Worm (Caenorhabditis elegans) whole organism, young adult: ENCODE results near the gene cyp-37A1.

Experiments used
- B0035.1 ChIP-seq: sonication (generic microtip); optimal IDR thresholded peaks from 2 replicates; lab custom pipeline; 2016; ENCODE audit warnings: missing genetic modification characterization, mild to moderate bottlenecking, missing compliant biosample characterization, missing genotype, missing genetic modification reagents
- D2030.7 ChIP-seq: fragments of 200-800 bp; sonication (Bioruptor generic); IDR thresholded peaks from 2 replicates; pipeline ENCODE4 v1.3.6; 2022; ENCODE audit warnings: missing genetic modification reagents, missing genetic modification characterization, missing compliant biosample characterization
- F22D6.2 ChIP-seq: sonication (generic microtip); optimal IDR thresholded peaks from 2 replicates; lab custom pipeline; 2016; ENCODE audit warnings: mild to moderate bottlenecking, missing genetic modification characterization, missing compliant biosample characterization
- F23B12.7 ChIP-seq: sonication (generic microtip); optimal IDR thresholded peaks from 2 replicates; lab custom pipeline; 2017; ENCODE audit warnings: missing genetic modification characterization, mild to moderate bottlenecking, missing compliant biosample characterization, antibody characterized with exemption, moderate library complexity; ENCODE audit not compliant: insufficient read depth
- F52B5.7 ChIP-seq: sonication (generic microtip); optimal IDR thresholded peaks from 2 replicates; lab custom pipeline; 2016; ENCODE audit warnings: mild to moderate bottlenecking, missing genetic modification characterization, missing compliant biosample characterization
- F55B11.4 ChIP-seq: sonication (generic microtip); optimal IDR thresholded peaks from 2 replicates; lab custom pipeline; 2016; ENCODE audit warnings: missing compliant biosample characterization, missing genetic modification characterization, borderline replicate concordance; ENCODE audit not compliant: insufficient read depth
- F57C9.4 ChIP-seq: sonication (generic microtip); optimal IDR thresholded peaks from 2 replicates; lab custom pipeline; 2017; ENCODE audit warnings: mild to moderate bottlenecking, missing genetic modification characterization, missing compliant biosample characterization
- T07F8.4 ChIP-seq: sonication (generic microtip); optimal IDR thresholded peaks from 2 replicates; lab custom pipeline; 2016; ENCODE audit warnings: mild to moderate bottlenecking, missing genetic modification characterization, moderate library complexity, missing compliant biosample characterization
- T26A5.8 ChIP-seq: sonication (generic microtip); optimal IDR thresholded peaks from 2 replicates; lab custom pipeline; 2016; ENCODE audit warnings: missing genetic modification characterization, missing compliant biosample characterization
- Y53G8AR.9 ChIP-seq: fragments of 200-800 bp; sonication (Bioruptor generic); conservative IDR thresholded peaks from 2 replicates; pipeline ENCODE4 v1.3.6; 2022; ENCODE audit warnings: missing genetic modification reagents, missing genetic modification characterization, missing compliant biosample characterization
- Y95B8A.8 ChIP-seq: fragments of 200-800 bp; sonication (Bioruptor generic); IDR thresholded peaks from 2 replicates; pipeline ENCODE4 v1.3.6; 2022; ENCODE audit warnings: missing genetic modification reagents, missing genetic modification characterization, missing compliant biosample characterization
- ZK185.1 ChIP-seq: sonication (generic microtip); optimal IDR thresholded peaks from 2 replicates; lab custom pipeline; 2016; ENCODE audit warnings: mild to moderate bottlenecking, missing genetic modification characterization, missing compliant biosample characterization; ENCODE audit not compliant: poor library complexity, severe bottlenecking
- akir-1 ChIP-seq: fragments of 200-800 bp; sonication (Bioruptor generic); optimal IDR thresholded peaks from 2 replicates; lab custom pipeline; 2018; ENCODE audit warnings: mild to moderate bottlenecking, missing genetic modification characterization, moderate library complexity, missing compliant biosample characterization
- aptf-3 ChIP-seq: fragments of 200-800 bp; sonication (Bioruptor generic); IDR thresholded peaks from 2 replicates; pipeline ENCODE4 v1.3.6; 2022; ENCODE audit warnings: missing genetic modification characterization, missing compliant biosample characterization
- bed-2 ChIP-seq: fragments of 200-800 bp; sonication (Bioruptor generic); IDR thresholded peaks from 2 replicates; pipeline ENCODE4 v1.3.6; 2022; ENCODE audit warnings: missing genetic modification reagents, missing genetic modification characterization, missing compliant biosample characterization
- ccch-3 ChIP-seq: fragments of 200-800 bp; sonication (Bioruptor generic); optimal IDR thresholded peaks from 2 replicates; lab custom pipeline; 2018; ENCODE audit warnings: mild to moderate bottlenecking, missing genetic modification characterization, missing compliant biosample characterization
- cebp-1 ChIP-seq, 2 experiments: fragments of 200-800 bp in 1 of 2; sonication (Bioruptor generic) in 1 of 2; sonication (generic microtip) in 1 of 2; IDR thresholded peaks in 1 of 2; optimal IDR thresholded peaks in 1 of 2; 2 replicates each; pipeline versions ENCODE4 v1.3.6 to Lab custom; 2017 to 2022; ENCODE audit warnings: missing compliant biosample characterization in 2 of 2, missing genetic modification characterization in 2 of 2, mild to moderate bottlenecking in 1 of 2, missing genetic modification reagents in 1 of 2, moderate library complexity in 1 of 2
- cebp-2 ChIP-seq: fragments of 200-800 bp; sonication (Bioruptor generic); IDR thresholded peaks from 2 replicates; pipeline ENCODE4 v1.3.6; 2022; ENCODE audit warnings: missing genetic modification characterization, missing compliant biosample characterization
- ceh-100 ChIP-seq: fragments of 200-800 bp; sonication (Bioruptor generic); IDR thresholded peaks from 2 replicates; pipeline ENCODE4 v1.3.6; 2022; ENCODE audit warnings: missing genetic modification reagents, missing genetic modification characterization, missing compliant biosample characterization
- ceh-40 ChIP-seq: fragments of 200-800 bp; sonication (Bioruptor generic); IDR thresholded peaks from 2 replicates; pipeline ENCODE4 v1.3.6; 2022; ENCODE audit warnings: missing genetic modification characterization, missing compliant biosample characterization
- ceh-58 ChIP-seq: fragments of 200-800 bp; sonication (Bioruptor generic); IDR thresholded peaks from 2 replicates; pipeline ENCODE4 v1.3.6; 2022; ENCODE audit warnings: missing genetic modification characterization, missing compliant biosample characterization
- ceh-91 ChIP-seq: fragments of 200-800 bp; sonication (Bioruptor generic); IDR thresholded peaks from 2 replicates; pipeline ENCODE4 v1.3.6; 2022; ENCODE audit warnings: missing genetic modification reagents, missing genetic modification characterization, missing compliant biosample characterization
- dox-1 ChIP-seq: fragments of 200-800 bp; sonication (Bioruptor generic); IDR thresholded peaks from 2 replicates; pipeline ENCODE4 v1.3.6; 2022; ENCODE audit warnings: missing genetic modification reagents, missing genetic modification characterization, missing compliant biosample characterization
- dpl-1 ChIP-seq: fragments of 150-350 bp; optimal IDR thresholded peaks from 2 replicates; lab custom pipeline; 2014; ENCODE audit warnings: missing biosample characterization, missing genetic modification reagents, missing genetic modification characterization
- efl-1 ChIP-seq: fragments of 150-350 bp; optimal IDR thresholded peaks from 2 replicates; lab custom pipeline; 2014; ENCODE audit warnings: missing biosample characterization, missing genetic modification reagents, missing genetic modification characterization
- egl-18 ChIP-seq: fragments of 200-800 bp; sonication (Bioruptor generic); IDR thresholded peaks from 2 replicates; pipeline ENCODE4 v1.3.6; 2022; ENCODE audit warnings: missing genetic modification reagents, missing genetic modification characterization, missing compliant biosample characterization
- ekl-4 ChIP-seq: fragments of 200-800 bp; sonication (Bioruptor generic); IDR thresholded peaks from 2 replicates; pipeline ENCODE4 v1.3.6; 2022; ENCODE audit warnings: missing genetic modification reagents, missing genetic modification characterization, missing compliant biosample characterization
- gei-17 ChIP-seq: fragments of 200-800 bp; sonication (Bioruptor generic); optimal IDR thresholded peaks from 2 replicates; lab custom pipeline; 2018; ENCODE audit warnings: mild to moderate bottlenecking, missing genetic modification characterization, missing compliant biosample characterization
- lag-1 ChIP-seq: fragments of 200-800 bp; sonication (Bioruptor generic); IDR thresholded peaks from 2 replicates; pipeline ENCODE4 v1.3.6; 2022; ENCODE audit warnings: missing genetic modification reagents, missing genetic modification characterization, missing compliant biosample characterization
- lir-1 ChIP-seq: fragments of 200-800 bp; sonication (Bioruptor generic); conservative IDR thresholded peaks from 2 replicates; pipeline ENCODE4 v1.3.6; 2022; ENCODE audit warnings: missing genetic modification reagents, missing genetic modification characterization, missing compliant biosample characterization
- mel-28 ChIP-seq: sonication (generic microtip); optimal IDR thresholded peaks from 2 replicates; lab custom pipeline; 2016; ENCODE audit warnings: borderline replicate concordance, mild to moderate bottlenecking, missing genetic modification characterization, missing compliant biosample characterization
- mxl-1 ChIP-seq: sonication (generic microtip); optimal IDR thresholded peaks from 2 replicates; lab custom pipeline; 2016; ENCODE audit warnings: missing genetic modification characterization, missing compliant biosample characterization
- nfya-1 ChIP-seq: sonication (generic microtip); optimal IDR thresholded peaks from 2 replicates; lab custom pipeline; 2017; ENCODE audit warnings: antibody characterized with exemption, missing compliant biosample characterization, missing genetic modification characterization, borderline replicate concordance; ENCODE audit not compliant: insufficient read depth
- nfya-2 ChIP-seq: fragments of 200-800 bp; sonication (Bioruptor generic); IDR thresholded peaks from 2 replicates; pipeline ENCODE4 v1.3.6; 2022; ENCODE audit warnings: missing genetic modification reagents, missing genetic modification characterization, missing compliant biosample characterization
- nhr-179 ChIP-seq: sonication (generic microtip); optimal IDR thresholded peaks from 2 replicates; lab custom pipeline; 2016; ENCODE audit warnings: mild to moderate bottlenecking, missing genetic modification characterization, missing compliant biosample characterization
- nhr-80 ChIP-seq: sonication (generic microtip); optimal IDR thresholded peaks from 2 replicates; lab custom pipeline; 2016; ENCODE audit warnings: missing genetic modification characterization, missing compliant biosample characterization
- nhr-90 ChIP-seq: sonication (generic microtip); optimal IDR thresholded peaks from 2 replicates; lab custom pipeline; 2016; ENCODE audit warnings: missing genotype, mild to moderate bottlenecking, missing genetic modification characterization, missing compliant biosample characterization
- pha-4 ChIP-seq: fragments of 150-350 bp; sonication (generic microtip); optimal IDR thresholded peaks from 2 replicates; lab custom pipeline; 2014; ENCODE audit warnings: missing biosample characterization, missing genetic modification reagents, missing genetic modification characterization
- rpc-1 ChIP-seq, 2 experiments: fragments of 150-350 bp in 1 of 2; sonication (generic microtip) in 1 of 2; optimal IDR thresholded peaks; 2 replicates each; lab custom pipeline; 2014 to 2018; ENCODE audit warnings: missing biosample characterization in 1 of 2, missing genetic modification characterization in 1 of 2, missing genetic modification reagents in 1 of 2, missing genotype in 1 of 2
- sdz-38 ChIP-seq: sonication (generic microtip); optimal IDR thresholded peaks from 2 replicates; lab custom pipeline; 2016; ENCODE audit warnings: missing genotype, missing genetic modification characterization, missing compliant biosample characterization
- somi-1 ChIP-seq: fragments of 200-800 bp; sonication (Bioruptor generic); optimal IDR thresholded peaks from 2 replicates; lab custom pipeline; 2018; ENCODE audit warnings: mild to moderate bottlenecking, missing genetic modification characterization, missing compliant biosample characterization
- tbx-9 ChIP-seq: sonication (generic microtip); optimal IDR thresholded peaks from 2 replicates; lab custom pipeline; 2016; ENCODE audit warnings: borderline replicate concordance, missing genetic modification characterization, inconsistent platforms, missing compliant biosample characterization
- zfh-2 ChIP-seq: fragments of 200-800 bp; sonication (Bioruptor generic); conservative IDR thresholded peaks from 2 replicates; pipeline ENCODE4 v1.3.6; 2022; ENCODE audit warnings: missing genetic modification reagents, missing genetic modification characterization, missing compliant biosample characterization
- ztf-25 ChIP-seq: fragments of 200-800 bp; sonication (Bioruptor generic); IDR thresholded peaks from 2 replicates; pipeline ENCODE4 v1.3.6; 2022; ENCODE audit warnings: missing genetic modification reagents, missing genetic modification characterization, missing compliant biosample characterization
- ztf-28 ChIP-seq: fragments of 200-800 bp; sonication (Bioruptor generic); IDR thresholded peaks from 2 replicates; pipeline ENCODE4 v1.3.6; 2022; ENCODE audit warnings: missing genetic modification reagents, missing genetic modification characterization, missing compliant biosample characterization
- ztf-6 ChIP-seq: fragments of 200-800 bp; sonication (Bioruptor generic); IDR thresholded peaks from 2 replicates; pipeline ENCODE4 v1.3.6; 2022; ENCODE audit warnings: missing genetic modification reagents, missing genetic modification characterization, missing compliant biosample characterization

The cyp-37A1 gene

ce11 chrII:14063044-14063500, 46.3 kb upstream of the cyp-37A1 start, which contains the start of gene lem-2 (continued):
- TF ChIP-seq cebp-1 (GFP tag; IDR thresholded peaks at IDR 0.05; lab: Robert Waterston, UW) (peak; percentile 81; the same call in 1 of the 2 replicates), cebp-1 (tag; optimal IDR thresholded peaks at IDR 0.05; lab: Kevin White, UChicago) (peak; percentile 90), T07F8.4 (tag; lab: Kevin White, UChicago) (peak; percentile 15), Y53G8AR.9 (GFP tag; lab: Robert Waterston, UW) (peak; percentile 11; the same call in 1 of the 2 replicates), F57C9.4 (tag; lab: Kevin White, UChicago) (no peak), ceh-58 (no peak), T26A5.8 (tag; lab: Kevin White, UChicago) (no peak), dox-1 (GFP tag; lab: Robert Waterston, UW) (peak; percentile 80), F52B5.7 (tag; lab: Kevin White, UChicago) (no peak), bed-2 (peak; percentile 90), aptf-3 (no peak), somi-1 (no peak), lir-1 (GFP tag; lab: Robert Waterston, UW) (0 out of 2 replicates have a peak, but pooled peaks have one; percentile 37), B0035.1 (tag; lab: Kevin White, UChicago) (peak; percentile 12), nfya-2 (GFP tag; lab: Robert Waterston, UW) (no peak), rpc-1 (optimal IDR thresholded peaks at IDR 0.05; lab: Kevin White, UChicago) (no peak), rpc-1 (tag; optimal IDR thresholded peaks at IDR 0.05; lab: Kevin White, UChicago) (no peak), ztf-28 (GFP tag; lab: Robert Waterston, UW) (peak; percentile 84), pha-4 (tag; lab: Kevin White, UChicago) (no peak), lag-1 (GFP tag; lab: Robert Waterston, UW) (no peak), ccch-3 (no peak), F22D6.2 (tag; lab: Kevin White, UChicago) (no peak), ekl-4 (0 out of 2 replicates have a peak, but pooled peaks have one; percentile 12), gei-17 (no peak), zfh-2 (no peak), efl-1 (peak; percentile 74), sdz-38 (tag; lab: Kevin White, UChicago) (no peak), nfya-1 (no peak), dpl-1 (peak; percentile 49), nhr-179 (no peak), ceh-40 (GFP tag; lab: Robert Waterston, UW) (no peak), ztf-6 (GFP tag; lab: Robert Waterston, UW) (no peak), F23B12.7 (tag; lab: Kevin White, UChicago) (no peak), cebp-2 (GFP tag; lab: Robert Waterston, UW) (no peak), nhr-90 (tag; lab: Kevin White, UChicago) (no peak), akir-1 (GFP tag; lab: Kevin White, UChicago) (no peak), ceh-100 (GFP tag; lab: Robert Waterston, UW) (peak; percentile 98), tbx-9 (no peak), egl-18 (no peak), F55B11.4 (tag; lab: Kevin White, UChicago) (no peak), D2030.7 (GFP tag; lab: Robert Waterston, UW) (peak; percentile 75), mel-28 (no peak), mxl-1 (tag; lab: Kevin White, UChicago) (no peak), nhr-80 (peak; percentile 34), ztf-25 (GFP tag; lab: Robert Waterston, UW) (no peak), ZK185.1 (no peak), ceh-91 (GFP tag; lab: Robert Waterston, UW) (peak; percentile 65), Y95B8A.8 (GFP tag; lab: Robert Waterston, UW) (no peak)
